Fruit fly (Drosophila melanogaster): Measurements from ENCODE around the gene Mbs.

The Mbs gene

dm6 chr3L:16037690-16038332, 13.9 kb upstream of the Mbs start:
- no peak for TF ChIP-seq CG8478 (optimal IDR thresholded peaks at IDR 0.05)
- no peak for TF ChIP-seq CTCF (optimal IDR thresholded peaks at IDR 0.05)

dm6 chr3L:16039063-16039462, 12.7 kb upstream of the Mbs start:
- TF ChIP-seq CG8478 (optimal IDR thresholded peaks at IDR 0.05): no peak
- no peak for TF ChIP-seq CTCF (optimal IDR thresholded peaks at IDR 0.05)

- TF ChIP-seq CTCF (optimal IDR thresholded peaks at IDR 0.05) (no peak), CG8478 (optimal IDR thresholded peaks at IDR 0.05) (no peak)
Observed at dm6 chr3L:16040389-16040788, 11.4 kb upstream of the Mbs start.

- TF ChIP-seq CG8478 (optimal IDR thresholded peaks at IDR 0.05): no peak
- TF ChIP-seq CTCF (optimal IDR thresholded peaks at IDR 0.05): no peak
Observed at dm6 chr3L:16041260-16042079, 10.3 kb upstream of the Mbs start.

- TF ChIP-seq CTCF (optimal IDR thresholded peaks at IDR 0.05): no peak
- no peak for TF ChIP-seq CG8478 (optimal IDR thresholded peaks at IDR 0.05)
Observed at dm6 chr3L:16042080-16042344, 9.7 kb upstream of the Mbs start.

dm6 chr3L:16042640-16043039, 9.1 kb upstream of the Mbs start:
- TF ChIP-seq CTCF (optimal IDR thresholded peaks at IDR 0.05): no peak
- TF ChIP-seq CG8478 (optimal IDR thresholded peaks at IDR 0.05): no peak

- TF ChIP-seq CTCF (optimal IDR thresholded peaks at IDR 0.05) (no peak), CG8478 (optimal IDR thresholded peaks at IDR 0.05) (no peak)
Observed at dm6 chr3L:16043045-16043781, 8.5 kb upstream of the Mbs start.

dm6 chr3L:16043782-16044352, 7.9 kb upstream of the Mbs start:
- TF ChIP-seq CG8478 (optimal IDR thresholded peaks at IDR 0.05) (no peak), CTCF (optimal IDR thresholded peaks at IDR 0.05) (no peak)

dm6 chr3L:16045083-16045830, 6.5 kb upstream of the Mbs start:
- TF ChIP-seq CTCF (optimal IDR thresholded peaks at IDR 0.05): no peak
- no peak for TF ChIP-seq CG8478 (optimal IDR thresholded peaks at IDR 0.05)

dm6 chr3L:16045831-16046336, 5.9 kb upstream of the Mbs start:
- TF ChIP-seq CTCF (optimal IDR thresholded peaks at IDR 0.05) (no peak), CG8478 (optimal IDR thresholded peaks at IDR 0.05) (no peak)

dm6 chr3L:16046387-16047066, 5.2 kb upstream of the Mbs start:
- TF ChIP-seq CG8478 (optimal IDR thresholded peaks at IDR 0.05) (no peak), CTCF (optimal IDR thresholded peaks at IDR 0.05) (no peak)

dm6 chr3L:16047105-16047504, 4.7 kb upstream of the Mbs start:
- TF ChIP-seq CTCF (optimal IDR thresholded peaks at IDR 0.05) (no peak), CG8478 (optimal IDR thresholded peaks at IDR 0.05) (no peak)

- no peak for TF ChIP-seq CG8478 (optimal IDR thresholded peaks at IDR 0.05)
- no peak for TF ChIP-seq CTCF (optimal IDR thresholded peaks at IDR 0.05)
Observed at dm6 chr3L:16048086-16048485, 3.7 kb upstream of the Mbs start.
